Worm (Caenorhabditis elegans) whole organism, L2 larva: ENCODE results near the gene apl-1.

Experiments used
- fos-1 ChIP-seq: fragments of 150-350 bp; optimal IDR thresholded peaks from 2 replicates; lab custom pipeline; 2014; ENCODE audit warnings: missing biosample characterization, missing genetic modification characterization
- unc-39 ChIP-seq: fragments of 150-350 bp; optimal IDR thresholded peaks from 2 replicates; lab custom pipeline; 2014; ENCODE audit warnings: missing biosample characterization, missing genetic modification characterization
- unc-62 ChIP-seq: fragments of 150-350 bp; optimal IDR thresholded peaks from 2 replicates; lab custom pipeline; 2014; ENCODE audit warnings: missing biosample characterization, missing genetic modification reagents, missing genetic modification characterization
- ztf-11 ChIP-seq: sonication (generic microtip); optimal IDR thresholded peaks from 2 replicates; lab custom pipeline; 2017; ENCODE audit warnings: missing biosample characterization, missing genetic modification characterization

DNA sequence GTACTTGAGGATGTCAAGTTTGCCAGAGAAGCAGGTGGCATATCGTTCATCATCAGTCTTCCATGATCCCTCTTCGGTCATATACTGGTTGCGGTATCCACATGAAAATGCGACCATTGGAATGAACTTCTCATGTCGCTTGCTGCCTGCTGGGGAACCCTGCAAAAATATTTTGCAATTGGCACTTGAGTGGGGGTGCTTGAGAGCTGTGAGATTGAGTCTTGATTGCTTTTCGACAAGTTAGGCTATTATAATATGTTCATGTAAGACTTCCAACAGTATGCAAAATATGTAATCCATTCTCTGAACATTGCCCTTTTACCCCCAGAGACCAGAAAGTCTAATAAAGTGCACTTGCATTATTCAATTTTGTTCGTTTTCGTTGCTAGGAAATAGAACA lies 486 bp downstream of the apl-1 start:
- TF ChIP-seq unc-39 (tag; lab: Kevin White, UChicago) = no peak
- TF ChIP-seq fos-1 (tag; lab: Kevin White, UChicago) = no peak
- TF ChIP-seq ztf-11 = no peak
- TF ChIP-seq unc-62 (GFP tag; lab: Kevin White, UChicago) = no peak
